Worm (Caenorhabditis elegans) whole organism, early embryonic: ENCODE measurements around the gene spp-30.

Experiments used
- ceh-13 ChIP-seq: fragments of 200-800 bp; sonication (Bioruptor generic); optimal IDR thresholded peaks from 2 replicates; lab custom pipeline; 2018; ENCODE audit warnings: mild to moderate bottlenecking, missing genetic modification characterization, missing compliant biosample characterization
- flt-1 ChIP-seq: fragments of 200-800 bp; sonication (Bioruptor generic); IDR thresholded peaks from 2 replicates; pipeline ENCODE4 v1.3.6; 2022; ENCODE audit warnings: missing genetic modification characterization, missing compliant biosample characterization
- hmg-4 ChIP-seq: fragments of 200-800 bp; sonication (Bioruptor generic); optimal IDR thresholded peaks from 2 replicates; lab custom pipeline; 2018; ENCODE audit warnings: mild to moderate bottlenecking, missing genetic modification characterization, missing compliant biosample characterization
- hnd-1 ChIP-seq: sonication (generic microtip); optimal IDR thresholded peaks from 2 replicates; lab custom pipeline; 2016; ENCODE audit warnings: missing genetic modification characterization, missing compliant biosample characterization
- pes-1 ChIP-seq: fragments of 200-800 bp; sonication (Bioruptor generic); IDR thresholded peaks from 2 replicates; pipeline ENCODE4 v1.3.6; 2022; ENCODE audit warnings: missing genetic modification reagents, missing genetic modification characterization, missing compliant biosample characterization
- scrt-1 ChIP-seq: fragments of 200-800 bp; sonication (Bioruptor generic); IDR thresholded peaks from 2 replicates; pipeline ENCODE4 v1.3.6; 2022; ENCODE audit warnings: missing genetic modification characterization, missing compliant biosample characterization
- sea-1 ChIP-seq: fragments of 200-800 bp; sonication (Bioruptor generic); conservative IDR thresholded peaks from 2 replicates; pipeline ENCODE4 v1.3.6; 2022; ENCODE audit warnings: missing genetic modification characterization, missing compliant biosample characterization
- tra-4 ChIP-seq: sonication (generic microtip); optimal IDR thresholded peaks from 2 replicates; lab custom pipeline; 2017; ENCODE audit warnings: missing genetic modification characterization, missing compliant biosample characterization

DNA sequence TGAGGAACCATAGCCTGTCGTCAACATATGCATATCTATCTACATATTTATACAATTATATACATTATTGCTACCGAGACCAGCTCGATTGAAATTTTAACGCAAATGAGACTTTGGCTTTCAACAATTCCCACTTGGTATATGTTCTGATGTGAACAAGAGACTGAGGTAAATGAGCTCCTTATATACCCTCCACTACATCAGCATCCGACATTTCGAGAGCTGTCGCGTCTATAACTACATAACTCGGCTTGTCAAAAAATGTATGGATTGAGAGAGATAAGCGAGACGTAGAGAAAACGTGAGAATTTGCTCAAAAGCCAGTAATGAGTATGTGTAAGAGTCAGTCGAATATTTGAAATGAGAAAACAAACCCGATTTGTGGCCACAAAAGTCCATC lies 5.0 kb downstream of the spp-30 start:
- TF ChIP-seq pes-1 (GFP tag; lab: Robert Waterston, UW) (no peak), scrt-1 (GFP tag; lab: Robert Waterston, UW) (no peak), tra-4 (tag; lab: Kevin White, UChicago) (no peak), flt-1 (GFP tag; lab: Robert Waterston, UW) (no peak), hmg-4 (no peak), ceh-13 (GFP tag; lab: Kevin White, UChicago) (no peak), sea-1 (GFP tag; lab: Robert Waterston, UW) (no peak), hnd-1 (tag; lab: Kevin White, UChicago) (no peak)
